Worm (Caenorhabditis elegans) whole organism, early embryonic: Measurements from ENCODE around the gene scl-25.

Source experiments
- aly-1 ChIP-seq: sonication (generic microtip); optimal IDR thresholded peaks from 2 replicates; lab custom pipeline; 2016; ENCODE audit warnings: missing genetic modification characterization, missing compliant biosample characterization
- ama-1 ChIP-seq: fragments of 150-350 bp; optimal IDR thresholded peaks from 2 replicates; lab custom pipeline; 2014
- ceh-36 ChIP-seq: sonication (generic microtip); optimal IDR thresholded peaks from 2 replicates; lab custom pipeline; 2016; ENCODE audit warnings: missing genetic modification characterization, inconsistent platforms, missing compliant biosample characterization
- hmbx-1 ChIP-seq: sonication (generic microtip); optimal IDR thresholded peaks from 2 replicates; lab custom pipeline; 2016; ENCODE audit warnings: mild to moderate bottlenecking, missing genetic modification characterization, missing compliant biosample characterization
- hnd-1 ChIP-seq: sonication (generic microtip); optimal IDR thresholded peaks from 2 replicates; lab custom pipeline; 2016; ENCODE audit warnings: missing genetic modification characterization, missing compliant biosample characterization
- pes-1 ChIP-seq: fragments of 200-800 bp; sonication (Bioruptor generic); IDR thresholded peaks from 2 replicates; pipeline ENCODE4 v1.3.6; 2022; ENCODE audit warnings: missing genetic modification reagents, missing genetic modification characterization, missing compliant biosample characterization
- scrt-1 ChIP-seq: fragments of 200-800 bp; sonication (Bioruptor generic); IDR thresholded peaks from 2 replicates; pipeline ENCODE4 v1.3.6; 2022; ENCODE audit warnings: missing genetic modification characterization, missing compliant biosample characterization

ce11 chrV:17243016-17243415, 17.5 kb downstream of the scl-25 start:
- TF ChIP-seq ama-1 (lab: Kevin White, UChicago), result no peak
- no peak for TF ChIP-seq ceh-36 (tag; lab: Kevin White, UChicago)
- TF ChIP-seq aly-1, result no peak
- TF ChIP-seq scrt-1 (GFP tag; lab: Robert Waterston, UW), result no peak
- TF ChIP-seq pes-1, result no peak
- TF ChIP-seq hmbx-1 (tag; lab: Kevin White, UChicago), result no peak
- no peak for TF ChIP-seq hnd-1 (tag; lab: Kevin White, UChicago)
